Fruit fly (Drosophila melanogaster) whole organism, embryonic: ENCODE data around the gene PNPase.
A peak's percentile ranks its signal among the peaks of the same experiment; 100 is the strongest.

Experiments
- Ada2b ChIP-seq: fragments of 200-800 bp; sonication (Bioruptor generic); IDR thresholded peaks from 2 replicates; pipeline ENCODE4 v1.3.6; 2022; ENCODE audit warnings: missing biosample characterization, missing genetic modification characterization
- Bdp1 ChIP-seq: fragments of 200-800 bp; sonication (Bioruptor generic); optimal IDR thresholded peaks from 3 replicates; lab custom pipeline; 2016; ENCODE audit warnings: missing biosample characterization, missing genetic modification characterization
- CG10366 ChIP-seq: fragments of 200-800 bp; sonication (Bioruptor generic); IDR thresholded peaks from 2 replicates; pipeline ENCODE4 v1.3.6; 2022; ENCODE audit warnings: missing biosample characterization, missing genetic modification characterization
- CG12391 ChIP-seq: fragments of 200-800 bp; sonication (Bioruptor generic); optimal IDR thresholded peaks from 3 replicates; lab custom pipeline; 2018; ENCODE audit warnings: missing biosample characterization, mild to moderate bottlenecking, missing genetic modification characterization, moderate library complexity
- CG12744 ChIP-seq: fragments of 200-800 bp; sonication (Bioruptor generic); optimal IDR thresholded peaks from 2 replicates; lab custom pipeline; 2016; ENCODE audit warnings: missing biosample characterization, missing genetic modification characterization
- CG13424 ChIP-seq: fragments of 200-800 bp; sonication (Bioruptor generic); optimal IDR thresholded peaks from 2 replicates; lab custom pipeline; 2019; ENCODE audit warnings: missing biosample characterization, mild to moderate bottlenecking, missing genetic modification characterization, moderate library complexity
- CG13894 ChIP-seq: fragments of 200-800 bp; sonication (Bioruptor generic); optimal IDR thresholded peaks from 3 replicates; lab custom pipeline; 2018; ENCODE audit warnings: missing biosample characterization, mild to moderate bottlenecking, missing genetic modification characterization, moderate library complexity
- CG14014 ChIP-seq: fragments of 200-800 bp; sonication (Bioruptor generic); IDR thresholded peaks from 2 replicates; pipeline ENCODE4 v1.3.6; 2022; ENCODE audit warnings: missing biosample characterization, missing genetic modification characterization
- CG14710 ChIP-seq: fragments of 200-800 bp; sonication (Bioruptor generic); optimal IDR thresholded peaks from 3 replicates; lab custom pipeline; 2019; ENCODE audit warnings: missing biosample characterization, mild to moderate bottlenecking, missing genetic modification characterization, moderate library complexity
- CG16779 ChIP-seq: fragments of 200-800 bp; sonication (Bioruptor generic); IDR thresholded peaks from 2 replicates; pipeline ENCODE4 v1.3.6; 2022; ENCODE audit warnings: missing biosample characterization, missing genetic modification characterization
- CG2202 ChIP-seq: fragments of 200-800 bp; sonication (Bioruptor generic); optimal IDR thresholded peaks from 2 replicates; lab custom pipeline; 2018; ENCODE audit warnings: missing biosample characterization, mild to moderate bottlenecking, missing genetic modification characterization
- CG2678 ChIP-seq: fragments of 200-800 bp; sonication (Bioruptor generic); optimal IDR thresholded peaks from 3 replicates; lab custom pipeline; 2019; ENCODE audit warnings: missing biosample characterization, mild to moderate bottlenecking, missing genetic modification characterization, moderate library complexity
- CG31388 ChIP-seq: fragments of 200-800 bp; sonication (Bioruptor generic); optimal IDR thresholded peaks from 2 replicates; lab custom pipeline; 2016; ENCODE audit warnings: missing biosample characterization, missing genetic modification characterization
- CG3726 ChIP-seq: fragments of 200-800 bp; sonication (Bioruptor generic); IDR thresholded peaks from 3 replicates; pipeline ENCODE4, ENCODE4 v1.3.6; 2022; ENCODE audit warnings: missing biosample characterization, missing genetic modification characterization
- CG4360 ChIP-seq: fragments of 200-800 bp; sonication (Bioruptor generic); IDR thresholded peaks from 2 replicates; pipeline ENCODE4 v1.3.6; 2022; ENCODE audit warnings: missing biosample characterization, missing genetic modification characterization
- CG8290 ChIP-seq, 3 experiments: fragments of 200-800 bp; sonication (Bioruptor generic); optimal IDR thresholded peaks; 2 replicates each; lab custom pipeline; 2016 to 2019; ENCODE audit warnings: missing biosample characterization in 3 of 3, missing genetic modification characterization in 3 of 3, mild to moderate bottlenecking in 2 of 3, moderate library complexity in 1 of 3
- CG9609 ChIP-seq: fragments of 200-800 bp; sonication (Bioruptor generic); optimal IDR thresholded peaks from 3 replicates; lab custom pipeline; 2016; ENCODE audit warnings: missing biosample characterization, missing genetic modification characterization
- CG9817 ChIP-seq: fragments of 200-800 bp; sonication (Bioruptor generic); optimal IDR thresholded peaks from 2 replicates; lab custom pipeline; 2018; ENCODE audit warnings: missing biosample characterization, mild to moderate bottlenecking, missing genetic modification characterization, moderate library complexity
- CoRest ChIP-seq: fragments of 200-800 bp; sonication (Bioruptor generic); optimal IDR thresholded peaks from 3 replicates; lab custom pipeline; 2018; ENCODE audit warnings: missing biosample characterization, mild to moderate bottlenecking, missing genetic modification characterization, moderate library complexity
- Dp ChIP-seq: fragments of 200-800 bp; sonication (Bioruptor generic); optimal IDR thresholded peaks from 2 replicates; lab custom pipeline; 2018; ENCODE audit warnings: missing biosample characterization, mild to moderate bottlenecking, missing genetic modification characterization, moderate library complexity
- H15 ChIP-seq: fragments of 200-800 bp; sonication (Bioruptor generic); IDR thresholded peaks from 3 replicates; pipeline ENCODE4 v1.3.6; 2022; ENCODE audit warnings: missing biosample characterization, missing genetic modification characterization
- HHEX ChIP-seq: fragments of 200-800 bp; sonication (Bioruptor generic); optimal IDR thresholded peaks from 3 replicates; lab custom pipeline; 2017; ENCODE audit warnings: missing biosample characterization, mild to moderate bottlenecking, missing genetic modification characterization, missing genetic modification reagents
- HLH4C ChIP-seq: fragments of 200-800 bp; sonication (Bioruptor generic); IDR thresholded peaks from 3 replicates; pipeline ENCODE4 v1.3.6; 2022; ENCODE audit warnings: missing biosample characterization, missing genetic modification characterization; ENCODE audit not compliant: partially characterized antibody
- Hmr ChIP-seq: fragments of 200-800 bp; sonication (Bioruptor generic); optimal IDR thresholded peaks from 3 replicates; lab custom pipeline; 2017; ENCODE audit warnings: mild to moderate bottlenecking, missing biosample characterization, missing genetic modification reagents, missing genetic modification characterization
- Jarid2 ChIP-seq: fragments of 200-800 bp; sonication (Bioruptor generic); optimal IDR thresholded peaks from 3 replicates; lab custom pipeline; 2017; ENCODE audit warnings: mild to moderate bottlenecking, missing biosample characterization, missing genetic modification reagents, missing genetic modification characterization
- MBD-R2 ChIP-seq: fragments of 200-800 bp; sonication (Bioruptor generic); IDR thresholded peaks from 2 replicates; pipeline ENCODE4 v1.3.6; 2022; ENCODE audit warnings: missing biosample characterization, missing genetic modification characterization
- Meics ChIP-seq: fragments of 200-800 bp; sonication (Bioruptor generic); optimal IDR thresholded peaks from 2 replicates; lab custom pipeline; 2017; ENCODE audit warnings: missing biosample characterization, mild to moderate bottlenecking, missing genetic modification characterization
- Mrtf ChIP-seq: fragments of 200-800 bp; sonication (Bioruptor generic); IDR thresholded peaks from 3 replicates; pipeline ENCODE4 v1.3.6; 2022; ENCODE audit warnings: missing biosample characterization, missing genetic modification characterization
- NFAT ChIP-seq: fragments of 200-800 bp; sonication (Bioruptor generic); IDR thresholded peaks from 2 replicates; pipeline ENCODE4 v1.3.6; 2022; ENCODE audit warnings: missing biosample characterization, missing genetic modification characterization
- Nf-YC ChIP-seq: fragments of 200-800 bp; optimal IDR thresholded peaks from 3 replicates; lab custom pipeline; 2019; ENCODE audit warnings: missing biosample characterization, mild to moderate bottlenecking, missing genetic modification characterization, moderate library complexity
- Six4 ChIP-seq: fragments of 200-800 bp; sonication (Bioruptor generic); optimal IDR thresholded peaks from 2 replicates; lab custom pipeline; 2016; ENCODE audit warnings: missing biosample characterization, missing genetic modification characterization
- Sry-δ ChIP-seq: fragments of 200-800 bp; sonication (Bioruptor generic); optimal IDR thresholded peaks from 2 replicates; lab custom pipeline; 2016; ENCODE audit warnings: missing biosample characterization, missing genetic modification characterization
- Stat92E ChIP-seq, 3 experiments: fragments of >200 bp in 2 of 3; fragments of 200-800 bp in 1 of 3; sonication (Bioruptor generic) in 1 of 3; optimal IDR thresholded peaks; 2 replicates each; lab custom pipeline; 2017 to 2019; ENCODE audit warnings: missing biosample characterization in 3 of 3, missing genetic modification characterization in 3 of 3, mild to moderate bottlenecking in 1 of 3, moderate library complexity in 1 of 3
- bab2 ChIP-seq: fragments of 200-800 bp; sonication (Bioruptor generic); optimal IDR thresholded peaks from 2 replicates; lab custom pipeline; 2016; ENCODE audit warnings: missing biosample characterization, missing genetic modification characterization
- bcd ChIP-seq: fragments of 200-800 bp; sonication (Bioruptor generic); optimal IDR thresholded peaks from 2 replicates; lab custom pipeline; 2017; ENCODE audit warnings: missing biosample characterization, mild to moderate bottlenecking, missing genetic modification characterization
- btn ChIP-seq: fragments of 200-800 bp; sonication (Bioruptor generic); optimal IDR thresholded peaks from 2 replicates; lab custom pipeline; 2016; ENCODE audit warnings: missing biosample characterization, missing genetic modification characterization
- chinmo ChIP-seq: fragments of 200-800 bp; sonication (Bioruptor generic); IDR thresholded peaks from 4 replicates; pipeline ENCODE4 v1.3.6; 2022; ENCODE audit warnings: missing biosample characterization, missing genetic modification characterization; ENCODE audit not compliant: partially characterized antibody
- cwo ChIP-seq: fragments of 200-800 bp; sonication (Bioruptor generic); optimal IDR thresholded peaks from 3 replicates; lab custom pipeline; 2017; ENCODE audit warnings: missing biosample characterization, missing genetic modification characterization, mild to moderate bottlenecking, moderate library complexity, missing genetic modification reagents
- fu2 ChIP-seq: fragments of 200-800 bp; sonication (Bioruptor generic); optimal IDR thresholded peaks from 2 replicates; lab custom pipeline; 2016; ENCODE audit warnings: missing biosample characterization, missing genetic modification characterization
- gfzf ChIP-seq: fragments of 200-800 bp; sonication (Bioruptor generic); optimal IDR thresholded peaks from 2 replicates; lab custom pipeline; 2016; ENCODE audit warnings: missing biosample characterization, mild to moderate bottlenecking, missing genetic modification characterization, moderate library complexity
- ken ChIP-seq: fragments of 200-800 bp; sonication (Bioruptor generic); IDR thresholded peaks from 3 replicates; pipeline ENCODE4 v1.3.6; 2022; ENCODE audit warnings: missing biosample characterization, missing genetic modification characterization
- lola ChIP-seq, 3 experiments: fragments of >200 bp in 2 of 3; fragments of 200-800 bp in 1 of 3; sonication (Bioruptor generic) in 1 of 3; optimal IDR thresholded peaks; 2 replicates each; lab custom pipeline; 2017 to 2019; ENCODE audit warnings: missing biosample characterization in 3 of 3, missing genetic modification characterization in 3 of 3, mild to moderate bottlenecking in 1 of 3, moderate library complexity in 1 of 3
- p53 ChIP-seq: fragments of 200-800 bp; sonication (Bioruptor generic); optimal IDR thresholded peaks from 2 replicates; lab custom pipeline; 2016; ENCODE audit warnings: missing biosample characterization, missing genetic modification characterization
- pb ChIP-seq: fragments of 200-800 bp; sonication (Bioruptor generic); optimal IDR thresholded peaks from 3 replicates; lab custom pipeline; 2016; ENCODE audit warnings: missing biosample characterization, missing genetic modification characterization
- pzg ChIP-seq: fragments of 200-800 bp; sonication (Bioruptor generic); optimal IDR thresholded peaks from 3 replicates; lab custom pipeline; 2018; ENCODE audit warnings: missing biosample characterization, mild to moderate bottlenecking, missing genetic modification characterization, moderate library complexity
- row ChIP-seq: fragments of 200-800 bp; sonication (Bioruptor generic); IDR thresholded peaks from 3 replicates; pipeline ENCODE4 v1.3.6; 2022; ENCODE audit warnings: missing biosample characterization, missing genetic modification characterization
- slbo ChIP-seq: fragments of 200-800 bp; sonication (Bioruptor generic); IDR thresholded peaks from 2 replicates; pipeline ENCODE4 v1.3.6; 2022; ENCODE audit warnings: missing biosample characterization, missing genetic modification characterization
- slou ChIP-seq: fragments of 200-800 bp; sonication (Bioruptor generic); optimal IDR thresholded peaks from 3 replicates; lab custom pipeline; 2016; ENCODE audit warnings: missing biosample characterization, missing genetic modification characterization
- sob ChIP-seq: fragments of 200-800 bp; sonication (Bioruptor generic); IDR thresholded peaks from 2 replicates; pipeline ENCODE4 v1.3.6; 2022; ENCODE audit warnings: missing biosample characterization, missing genetic modification characterization
- tna ChIP-seq: fragments of 200-800 bp; sonication (Bioruptor generic); IDR thresholded peaks from 2 replicates; pipeline ENCODE4 v1.3.6; 2022; ENCODE audit warnings: missing biosample characterization, missing genetic modification characterization; ENCODE audit not compliant: partially characterized antibody
- vfl ChIP-seq: fragments of 200-800 bp; sonication (Bioruptor generic); optimal IDR thresholded peaks from 2 replicates; lab custom pipeline; 2016; ENCODE audit warnings: missing biosample characterization, missing genetic modification characterization

PNPase gene

DNA sequence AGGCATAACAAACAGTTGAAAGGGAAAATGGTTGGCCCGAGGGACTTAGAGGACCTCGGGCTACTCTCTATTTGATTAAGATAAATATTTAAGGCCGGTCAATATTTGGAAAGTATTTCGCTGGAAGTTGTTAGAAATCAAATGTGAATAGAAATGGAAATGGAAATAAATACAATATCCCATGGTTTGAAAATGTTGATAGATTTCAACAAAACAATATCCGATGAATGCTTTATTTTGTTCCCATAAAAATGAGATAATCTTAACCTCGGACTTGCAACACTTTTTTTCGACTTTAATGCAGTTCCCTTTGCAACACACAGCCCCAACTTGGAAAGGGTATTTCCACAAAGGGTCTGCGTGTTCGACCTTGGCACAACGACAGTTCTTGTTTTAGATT lies 36.2 kb downstream of the PNPase start (continued):
- TF ChIP-seq Bdp1 (GFP tag; lab: Kevin White, UChicago) (no peak), ken (GFP tag; lab: Robert Waterston, UW) (no peak), CG31388 (GFP tag; lab: Kevin White, UChicago) (no peak), CG9817 (no peak), bab2 (GFP tag; lab: Kevin White, UChicago) (peak; percentile 50), tna (GFP tag; lab: Robert Waterston, UW) (no peak), CG12391 (tag; lab: Kevin White, UChicago) (no peak), pb (GFP tag; lab: Kevin White, UChicago) (no peak), CG16779 (GFP tag; lab: Robert Waterston, UW) (no peak), HHEX (GFP tag; lab: Kevin White, UChicago) (peak; percentile 6), fu2 (GFP tag; lab: Kevin White, UChicago) (no peak), Stat92E (GFP tag; optimal IDR thresholded peaks at IDR 0.05; lab: Kevin White, UChicago) (no peak), Six4 (GFP tag; lab: Kevin White, UChicago) (no peak), CG9609 (GFP tag; lab: Kevin White, UChicago) (no peak), Dp (GFP tag; lab: Kevin White, UChicago) (no peak), chinmo (no peak), CG2678 (peak; percentile 52), HLH4C (no peak), slou (GFP tag; lab: Kevin White, UChicago) (no peak), pzg (GFP tag; lab: Kevin White, UChicago) (no peak), lola (GFP tag; optimal IDR thresholded peaks at IDR 0.05; lab: Kevin White, UChicago) (no peak), gfzf (GFP tag; lab: Kevin White, UChicago) (no peak), CG3726 (no peak), H15 (GFP tag; lab: Robert Waterston, UW) (no peak), Sry-δ (no peak), row (0 out of 3 replicates have a peak, but pooled peaks have one; percentile 21), Ada2b (GFP tag; lab: Robert Waterston, UW) (no peak), CG4360 (GFP tag; lab: Robert Waterston, UW) (no peak), CG12744 (GFP tag; lab: Kevin White, UChicago) (no peak)

DNA sequence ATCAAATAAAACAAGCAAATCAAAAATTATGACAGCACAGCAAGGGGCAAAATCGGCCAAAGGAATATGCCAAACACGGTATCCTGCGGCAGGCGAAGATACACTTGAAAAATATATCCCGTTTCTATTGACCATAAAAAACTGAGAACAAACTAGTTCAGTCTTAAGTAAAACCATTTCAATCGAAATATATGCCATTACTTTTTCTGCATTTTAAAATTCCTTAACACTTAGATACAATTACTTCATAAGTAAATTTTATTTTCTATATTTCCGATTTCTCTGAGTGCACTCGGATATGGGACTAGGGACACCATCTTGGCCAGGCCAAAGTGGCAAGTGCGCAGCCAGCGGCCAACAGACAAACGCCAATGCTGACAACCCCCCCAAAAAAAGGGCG lies 41.6 kb downstream of the PNPase start:
- peak; percentile 70 for TF ChIP-seq Hmr
- TF ChIP-seq Jarid2 (GFP tag; lab: Kevin White, UChicago): no peak
- TF ChIP-seq CG8290 (GFP tag; optimal IDR thresholded peaks at IDR 0.05; lab: Kevin White, UChicago): no peak
- peak in 1 of 2 experiments; percentile 9 for TF ChIP-seq CG8290 (tag; optimal IDR thresholded peaks at IDR 0.05; lab: Kevin White, UChicago)
- TF ChIP-seq btn (GFP tag; lab: Kevin White, UChicago): no peak
- TF ChIP-seq Meics: peak; percentile 9
- TF ChIP-seq Nf-YC: no peak
- TF ChIP-seq NFAT: no peak
- TF ChIP-seq CG14014: peak; percentile 40; the same call in 1 of the 2 replicates
- TF ChIP-seq sob (GFP tag; lab: Robert Waterston, UW): 0 out of 2 replicates have a peak, but pooled peaks have one; percentile 25
- peak; percentile 19; the same call in 1 of the 2 replicates for TF ChIP-seq MBD-R2 (GFP tag; lab: Robert Waterston, UW)
- no peak for TF ChIP-seq CG2202
- 0 out of 3 replicates have a peak, but pooled peaks have one; percentile 10 for TF ChIP-seq Mrtf (GFP tag; lab: Robert Waterston, UW)
- TF ChIP-seq CG13424 (tag; lab: Kevin White, UChicago): peak; percentile 26
- no peak for TF ChIP-seq CG14710 (tag; lab: Kevin White, UChicago)
- TF ChIP-seq vfl (GFP tag; lab: Kevin White, UChicago): no peak
- no peak for TF ChIP-seq bcd (GFP tag; lab: Kevin White, UChicago)
- peak; percentile 38; the same call in 1 of the 2 replicates for TF ChIP-seq CG10366 (GFP tag; lab: Robert Waterston, UW)
- peak; percentile 28; the same call in 1 of the 2 replicates for TF ChIP-seq slbo (GFP tag; lab: Robert Waterston, UW)
- peak; percentile 33 for TF ChIP-seq CG13894 (tag; lab: Kevin White, UChicago)
- TF ChIP-seq p53 (GFP tag; lab: Kevin White, UChicago): no peak
- peak; percentile 63 for TF ChIP-seq row
- peak; percentile 47 for TF ChIP-seq cwo
- peak; percentile 10 for TF ChIP-seq CoRest (tag; lab: Kevin White, UChicago)
